Fruit fly (Drosophila melanogaster) whole organism: Measurements from ENCODE around the gene CG14341.

ENCODE experiments used
- EcR ChIP-seq, 2 experiments: fragments of >200 bp; optimal IDR thresholded peaks; 2 replicates each; lab custom pipeline; 2017; ENCODE audit warnings: missing biosample characterization in 2 of 2, missing genetic modification characterization in 2 of 2, missing genetic modification reagents in 2 of 2
- pan ChIP-seq: fragments of >200 bp; optimal IDR thresholded peaks from 2 replicates; lab custom pipeline; 2017
- usp ChIP-seq: fragments of >200 bp; optimal IDR thresholded peaks from 2 replicates; lab custom pipeline; 2017; ENCODE audit warnings: missing biosample characterization, missing genetic modification characterization, mixed read lengths

- TF ChIP-seq EcR (GFP tag; optimal IDR thresholded peaks at IDR 0.05; lab: Kevin White, UChicago) (no peak), pan (lab: Kevin White, UChicago) (no peak), usp (GFP tag; lab: Kevin White, UChicago) (no peak)
Observed at dm6 chr2L:1183799-1184198, 17.5 kb downstream of the CG14341 start, which contains the start of the genes CG5126 and Tgt.
